Fruit fly (Drosophila melanogaster): ENCODE results near the gene CG11470.
A peak's percentile ranks its signal among the peaks of the same experiment; 100 is the strongest.

Gene CG11470

dm6 chr3R:29570239-29570814 is 19.2 kb downstream of the CG11470 start (continued):
- TF ChIP-seq svp (GFP tag) (peak; percentile 44), CG3919 (GFP tag; optimal IDR thresholded peaks at IDR 0.05) (peak; percentile 8), acj6 (GFP tag; optimal IDR thresholded peaks at IDR 0.05) (peak; percentile 40)

DNA sequence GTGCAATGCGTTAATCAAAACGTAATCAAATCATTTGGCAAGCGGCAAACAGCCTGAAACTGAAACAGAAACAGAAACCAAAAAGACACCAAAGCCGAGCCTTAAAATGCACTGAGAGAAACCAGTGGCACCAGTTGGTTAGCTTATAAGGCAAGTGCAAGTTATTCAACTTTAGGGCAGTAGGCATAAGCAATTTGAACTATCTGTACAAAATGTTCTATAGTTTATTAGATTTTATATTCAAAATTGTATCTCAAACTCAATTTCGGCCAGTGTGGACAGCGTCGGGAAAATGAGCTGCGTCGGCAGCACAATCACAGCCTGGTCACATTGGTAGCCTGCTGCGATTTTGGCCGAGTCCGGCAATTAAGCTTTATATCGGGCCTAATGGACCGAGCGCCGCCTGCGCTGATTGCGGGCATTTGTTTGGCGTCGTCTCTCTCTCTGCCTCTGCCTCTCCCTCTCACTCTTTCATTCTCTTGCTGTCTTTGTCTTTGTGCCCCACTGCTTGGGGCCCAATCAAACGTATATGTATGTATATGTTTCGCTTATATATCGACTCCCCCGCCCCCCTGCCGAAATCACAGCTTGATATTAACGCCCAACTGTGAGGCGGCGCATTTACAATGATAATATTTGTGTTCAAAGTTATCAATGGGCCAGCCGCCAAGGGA is 22.4 kb downstream of the CG11470 start:
- peak; percentile 9 for TF ChIP-seq CG9139 (GFP tag; optimal IDR thresholded peaks at IDR 0.05)
- peak; percentile 92 for TF ChIP-seq topi (GFP tag; optimal IDR thresholded peaks at IDR 0.05)
- peak; percentile 52; the same call in 1 of the 2 replicates for TF ChIP-seq CG11294 (GFP tag; IDR thresholded peaks at IDR 0.05)
- no peak for TF ChIP-seq Hr38 (GFP tag; optimal IDR thresholded peaks at IDR 0.05)
- TF ChIP-seq CG31627 (GFP tag; optimal IDR thresholded peaks at IDR 0.05), result peak; percentile 92
- peak; percentile 30 for TF ChIP-seq fd85E (GFP tag; optimal IDR thresholded peaks at IDR 0.05)
- peak; percentile 40 for TF ChIP-seq fd59A (GFP tag; optimal IDR thresholded peaks at IDR 0.05)
- TF ChIP-seq CG6276 (GFP tag; optimal IDR thresholded peaks at IDR 0.05), result peak; percentile 57
- TF ChIP-seq spab (GFP tag; optimal IDR thresholded peaks at IDR 0.05), result peak; percentile 61
- peak; percentile 73 for TF ChIP-seq Sox15 (GFP tag; optimal IDR thresholded peaks at IDR 0.05)
- TF ChIP-seq CG3919 (GFP tag; optimal IDR thresholded peaks at IDR 0.05), result peak; percentile 82
- TF ChIP-seq lz (GFP tag; optimal IDR thresholded peaks at IDR 0.05), result peak; percentile 91
- peak; percentile 84 for TF ChIP-seq Sox102F (GFP tag; optimal IDR thresholded peaks at IDR 0.05)
- TF ChIP-seq Smox (GFP tag; optimal IDR thresholded peaks at IDR 0.05), result peak; percentile 82
- TF ChIP-seq Ets21C (GFP tag; optimal IDR thresholded peaks at IDR 0.05), result peak; percentile 86
- TF ChIP-seq CG8319 (GFP tag; optimal IDR thresholded peaks at IDR 0.05), result peak; percentile 47
- TF ChIP-seq CG7368 (GFP tag; optimal IDR thresholded peaks at IDR 0.05), result peak; percentile 72
- peak; percentile 77 for TF ChIP-seq CG11902 (GFP tag; optimal IDR thresholded peaks at IDR 0.05)
- TF ChIP-seq CG3032 (tag; optimal IDR thresholded peaks at IDR 0.05), result peak; percentile 65
- peak; percentile 93 for TF ChIP-seq Eip78C (GFP tag)
- TF ChIP-seq achi (GFP tag; optimal IDR thresholded peaks at IDR 0.05), result peak; percentile 74
- peak; percentile 38 for TF ChIP-seq CG4318 (GFP tag; optimal IDR thresholded peaks at IDR 0.05)
- peak; percentile 93 for TF ChIP-seq svp (GFP tag)
- TF ChIP-seq CG16779 (tag; optimal IDR thresholded peaks at IDR 0.05), result no peak
- TF ChIP-seq CG15336 (GFP tag; IDR thresholded peaks at IDR 0.05), result peak; percentile 80
- TF ChIP-seq dsx (GFP tag; optimal IDR thresholded peaks at IDR 0.05; ENCODE audit: poor library complexity, severe bottlenecking), result peak; percentile 31
- peak; percentile 40 for TF ChIP-seq Lpt (GFP tag; optimal IDR thresholded peaks at IDR 0.05)
- peak; percentile 54 for TF ChIP-seq Gug (GFP tag; IDR thresholded peaks at IDR 0.05)
- peak; percentile 76 for TF ChIP-seq CG34406 (GFP tag; optimal IDR thresholded peaks at IDR 0.05)
- peak; percentile 67 for TF ChIP-seq CG10669 (GFP tag; optimal IDR thresholded peaks at IDR 0.05)
- TF ChIP-seq Hr39 (GFP tag; optimal IDR thresholded peaks at IDR 0.05), result peak; percentile 92
- TF ChIP-seq CG10631 (GFP tag; optimal IDR thresholded peaks at IDR 0.05), result peak; percentile 74
- peak; percentile 82 for TF ChIP-seq Eip75B (GFP tag; optimal IDR thresholded peaks at IDR 0.05)
- TF ChIP-seq salr (GFP tag; optimal IDR thresholded peaks at IDR 0.05), result peak; percentile 32 to 44
- peak; percentile 68 for TF ChIP-seq vri (GFP tag; optimal IDR thresholded peaks at IDR 0.05)
- TF ChIP-seq Met (GFP tag; optimal IDR thresholded peaks at IDR 0.05), result peak; percentile 87
- TF ChIP-seq ss (GFP tag; optimal IDR thresholded peaks at IDR 0.05), result peak in 1 of 2 experiments; percentile 63
- peak; percentile 91 for TF ChIP-seq esn (GFP tag; optimal IDR thresholded peaks at IDR 0.05)
- TF ChIP-seq Eip93F (GFP tag; optimal IDR thresholded peaks at IDR 0.05), result peak; percentile 46
- TF ChIP-seq CG6808 (GFP tag; optimal IDR thresholded peaks at IDR 0.05), result peak; percentile 36
- TF ChIP-seq CG8632 (GFP tag; optimal IDR thresholded peaks at IDR 0.05), result peak; percentile 63
- TF ChIP-seq net (GFP tag; optimal IDR thresholded peaks at IDR 0.05), result peak; percentile 66
- peak; percentile 62 for TF ChIP-seq Blimp-1 (GFP tag; optimal IDR thresholded peaks at IDR 0.05)
- TF ChIP-seq CG6792 (GFP tag; optimal IDR thresholded peaks at IDR 0.05), result peak; percentile 82
- TF ChIP-seq Ets96B (tag; optimal IDR thresholded peaks at IDR 0.05), result peak; percentile 67
- TF ChIP-seq eg (GFP tag; IDR thresholded peaks at IDR 0.05), result peak; percentile 82
- TF ChIP-seq Sox14 (GFP tag; optimal IDR thresholded peaks at IDR 0.05), result peak; percentile 82
